Worm (Caenorhabditis elegans) whole organism, L4 larva: ENCODE data around the gene K12H6.10.

Experiments
- F10B5.3 ChIP-seq: sonication (generic microtip); optimal IDR thresholded peaks from 2 replicates; lab custom pipeline; 2016; ENCODE audit warnings: mild to moderate bottlenecking, missing genetic modification characterization, missing compliant biosample characterization
- ceh-28 ChIP-seq: fragments of 150-350 bp; optimal IDR thresholded peaks from 2 replicates; lab custom pipeline; 2014; ENCODE audit warnings: missing biosample characterization, missing genetic modification reagents, missing genetic modification characterization
- nhr-11 ChIP-seq: fragments of 150-350 bp; optimal IDR thresholded peaks from 2 replicates; lab custom pipeline; 2014; ENCODE audit warnings: missing biosample characterization, missing genetic modification characterization
- unc-62 ChIP-seq, 3 experiments: fragments of 150-350 bp in 1 of 3; sonication (generic microtip); optimal IDR thresholded peaks in 2 of 3; peaks in 1 of 3; 1 replicate in 1 of 3; 2 replicates in 2 of 3; lab custom pipeline; 2014 to 2017; ENCODE audit warnings: missing biosample characterization in 3 of 3, missing genetic modification characterization in 3 of 3, missing genetic modification reagents in 3 of 3, missing genotype in 1 of 3
- ztf-11 ChIP-seq: fragments of 150-350 bp; optimal IDR thresholded peaks from 2 replicates; lab custom pipeline; 2014; ENCODE audit warnings: missing biosample characterization, missing genetic modification characterization

- no peak for TF ChIP-seq nhr-11 (tag; lab: Kevin White, UChicago)
- no peak for TF ChIP-seq F10B5.3 (tag; lab: Kevin White, UChicago)
- no peak for TF ChIP-seq ztf-11 (tag; lab: Kevin White, UChicago)
- no peak for TF ChIP-seq ceh-28 (tag; lab: Kevin White, UChicago)
- TF ChIP-seq unc-62 (GFP tag; optimal IDR thresholded peaks at IDR 0.05 in 1 of 2; lab: Kevin White, UChicago) = no peak
- no peak for TF ChIP-seq unc-62 (tag; optimal IDR thresholded peaks at IDR 0.05; lab: Kevin White, UChicago)
Measured at ce11 chrII:2845674-2846073, 23.0 kb downstream of the K12H6.10 start.
